Worm (Caenorhabditis elegans): Measurements from ENCODE around the gene K02D10.8.

Gene K02D10.8

ce11 chrIII:8786077-8786476, at the start of gene K02D10.8:
Gene K02D10.8, plus strand, starts transcription at chrIII:8786377.
- TF ChIP-seq M03D4.4 (tag; optimal IDR thresholded peaks at IDR 0.05) (no peak), lin-13 (tag; optimal IDR thresholded peaks at IDR 0.05) (no peak), unc-39 (tag; optimal IDR thresholded peaks at IDR 0.05) (no peak), drap-1 (GFP tag; optimal IDR thresholded peaks at IDR 0.05) (no peak), nhr-76 (tag; optimal IDR thresholded peaks at IDR 0.05) (no peak), cnd-1 (tag; optimal IDR thresholded peaks at IDR 0.05) (no peak), unc-62 (GFP tag; optimal IDR thresholded peaks at IDR 0.05) (no peak), lin-32 (GFP tag; optimal IDR thresholded peaks at IDR 0.05) (no peak), nhr-12 (tag; optimal IDR thresholded peaks at IDR 0.05) (no peak), ceh-39 (tag; optimal IDR thresholded peaks at IDR 0.05) (no peak), bed-3 (GFP tag; optimal IDR thresholded peaks at IDR 0.05) (no peak), nhr-237 (tag; optimal IDR thresholded peaks at IDR 0.05) (no peak), zip-8 (tag; optimal IDR thresholded peaks at IDR 0.05) (no peak), mab-5 (tag; optimal IDR thresholded peaks at IDR 0.05) (no peak), flh-1 (GFP tag; optimal IDR thresholded peaks at IDR 0.05) (no peak), ztf-11 (tag; optimal IDR thresholded peaks at IDR 0.05) (no peak)

ce11 chrIII:8737391-8737790, 48.8 kb upstream of the K02D10.8 start:
- TF ChIP-seq ztf-11 (tag; optimal IDR thresholded peaks at IDR 0.05): no peak
- TF ChIP-seq mep-1 (tag; optimal IDR thresholded peaks at IDR 0.05): no peak
- TF ChIP-seq ceh-83 (GFP tag; optimal IDR thresholded peaks at IDR 0.05): no peak
- peak; percentile 81 for TF ChIP-seq ces-1 (GFP tag; optimal IDR thresholded peaks at IDR 0.05)
- no peak for TF ChIP-seq unc-39 (tag; optimal IDR thresholded peaks at IDR 0.05)

- TF ChIP-seq flh-1 (GFP tag; optimal IDR thresholded peaks at IDR 0.05): no peak
- no peak for TF ChIP-seq mls-2 (tag; optimal IDR thresholded peaks at IDR 0.05)
- TF ChIP-seq mab-5 (tag; optimal IDR thresholded peaks at IDR 0.05): no peak
- no peak for TF ChIP-seq mep-1 (tag; optimal IDR thresholded peaks at IDR 0.05)
- no peak for TF ChIP-seq blmp-1 (tag; optimal IDR thresholded peaks at IDR 0.05)
- TF ChIP-seq ces-1 (GFP tag; optimal IDR thresholded peaks at IDR 0.05): no peak
- TF ChIP-seq ztf-11 (tag; optimal IDR thresholded peaks at IDR 0.05): no peak
- no peak for TF ChIP-seq bed-3 (GFP tag; optimal IDR thresholded peaks at IDR 0.05)
- TF ChIP-seq unc-62 (GFP tag; optimal IDR thresholded peaks at IDR 0.05): no peak
- no peak for TF ChIP-seq lin-32 (GFP tag; optimal IDR thresholded peaks at IDR 0.05)
- no peak for TF ChIP-seq ham-2 (GFP tag; optimal IDR thresholded peaks at IDR 0.05)
- TF ChIP-seq zip-8 (tag; optimal IDR thresholded peaks at IDR 0.05): no peak
- TF ChIP-seq pha-4 (tag; optimal IDR thresholded peaks at IDR 0.05): no peak
- no peak for TF ChIP-seq ceh-43 (GFP tag; optimal IDR thresholded peaks at IDR 0.05)
- TF ChIP-seq nhr-2 (tag; optimal IDR thresholded peaks at IDR 0.05): no peak
- no peak for TF ChIP-seq sem-2 (GFP tag; optimal IDR thresholded peaks at IDR 0.05)
- TF ChIP-seq cnd-1 (tag; optimal IDR thresholded peaks at IDR 0.05): no peak
- TF ChIP-seq elt-1 (tag; optimal IDR thresholded peaks at IDR 0.05; ENCODE audit: borderline replicate concordance, insufficient read depth): no peak
- TF ChIP-seq snpc-4 (tag; optimal IDR thresholded peaks at IDR 0.05): no peak
Observed at ce11 chrIII:8738289-8738688, 47.9 kb upstream of the K02D10.8 start.

ce11 chrIII:8739126-8739525, 47.1 kb upstream of the K02D10.8 start:
- TF ChIP-seq sptf-1 (tag; optimal IDR thresholded peaks at IDR 0.05): no peak
- no peak for TF ChIP-seq bed-3 (GFP tag; optimal IDR thresholded peaks at IDR 0.05)
- TF ChIP-seq mls-2 (tag; optimal IDR thresholded peaks at IDR 0.05): no peak
- TF ChIP-seq nhr-12 (tag; optimal IDR thresholded peaks at IDR 0.05): no peak
- no peak for TF ChIP-seq ztf-11 (tag; optimal IDR thresholded peaks at IDR 0.05)
- no peak for TF ChIP-seq ham-2 (GFP tag; optimal IDR thresholded peaks at IDR 0.05)
- no peak for TF ChIP-seq lin-32 (GFP tag; optimal IDR thresholded peaks at IDR 0.05)
- TF ChIP-seq snpc-4 (tag; optimal IDR thresholded peaks at IDR 0.05): no peak
- TF ChIP-seq elt-3 (tag; optimal IDR thresholded peaks at IDR 0.05): no peak
- TF ChIP-seq flh-1 (GFP tag; optimal IDR thresholded peaks at IDR 0.05): no peak
- no peak for TF ChIP-seq hlh-1 (tag; optimal IDR thresholded peaks at IDR 0.05)
- no peak for TF ChIP-seq unc-120 (tag; optimal IDR thresholded peaks at IDR 0.05; ENCODE audit: poor library complexity, severe bottlenecking)
- no peak for TF ChIP-seq nhr-2 (tag; optimal IDR thresholded peaks at IDR 0.05)
- no peak for TF ChIP-seq nhr-237 (tag; optimal IDR thresholded peaks at IDR 0.05)
- TF ChIP-seq ces-1 (GFP tag; optimal IDR thresholded peaks at IDR 0.05): no peak
- no peak for TF ChIP-seq sem-2 (GFP tag; optimal IDR thresholded peaks at IDR 0.05)
- no peak for TF ChIP-seq ceh-39 (tag; optimal IDR thresholded peaks at IDR 0.05)
- TF ChIP-seq unc-62 (GFP tag; optimal IDR thresholded peaks at IDR 0.05): no peak

ce11 chrIII:8739786-8740185, 46.4 kb upstream of the K02D10.8 start:
- TF ChIP-seq unc-120 (tag; optimal IDR thresholded peaks at IDR 0.05; ENCODE audit: poor library complexity, severe bottlenecking): peak; percentile 2
- no peak for TF ChIP-seq zip-8 (tag; optimal IDR thresholded peaks at IDR 0.05)
